Fruit fly (Drosophila melanogaster): ENCODE data around the gene slp2.

slp2 gene

DNA sequence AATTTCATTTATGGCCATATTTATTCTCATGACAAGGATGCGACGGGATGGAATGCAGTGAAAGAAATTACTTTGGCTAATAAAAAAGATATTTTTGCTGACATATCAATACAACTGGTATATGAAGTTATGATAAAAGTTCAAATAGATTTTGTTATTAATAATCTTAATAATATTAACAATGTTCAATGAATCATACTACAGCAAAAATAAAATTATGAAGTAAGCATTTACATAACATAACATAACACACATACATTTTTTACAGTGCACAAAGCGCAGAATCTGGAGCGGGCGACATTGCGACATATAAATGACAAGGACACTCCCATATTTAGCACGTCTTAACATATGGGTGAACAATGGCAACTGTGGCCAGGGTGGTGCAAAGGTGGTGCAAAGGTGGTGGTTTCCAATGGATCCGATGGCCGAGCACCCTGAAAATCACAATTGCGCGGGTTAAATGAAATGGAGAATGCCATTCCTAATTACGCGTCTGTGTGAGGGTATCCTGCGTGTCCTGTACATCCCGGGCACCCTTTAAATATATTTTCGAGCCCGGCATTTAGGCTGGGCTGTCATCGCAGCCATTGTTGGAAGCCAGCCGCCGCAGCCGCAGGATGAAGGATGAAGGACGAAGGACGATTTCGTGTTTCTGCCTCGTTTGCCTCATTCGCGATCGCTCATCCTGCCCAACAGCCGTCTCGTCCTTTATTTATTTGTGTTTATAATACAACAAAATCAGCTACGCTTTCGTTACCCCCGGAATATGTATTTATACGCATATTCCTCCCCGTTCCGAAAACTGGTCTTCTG is 8.5 kb downstream of the slp2 start:
- TF ChIP-seq CG8478 (optimal IDR thresholded peaks at IDR 0.05) (no peak), psq (optimal IDR thresholded peaks at IDR 0.05) (no peak), Dll (optimal IDR thresholded peaks at IDR 0.05) (no peak)

DNA sequence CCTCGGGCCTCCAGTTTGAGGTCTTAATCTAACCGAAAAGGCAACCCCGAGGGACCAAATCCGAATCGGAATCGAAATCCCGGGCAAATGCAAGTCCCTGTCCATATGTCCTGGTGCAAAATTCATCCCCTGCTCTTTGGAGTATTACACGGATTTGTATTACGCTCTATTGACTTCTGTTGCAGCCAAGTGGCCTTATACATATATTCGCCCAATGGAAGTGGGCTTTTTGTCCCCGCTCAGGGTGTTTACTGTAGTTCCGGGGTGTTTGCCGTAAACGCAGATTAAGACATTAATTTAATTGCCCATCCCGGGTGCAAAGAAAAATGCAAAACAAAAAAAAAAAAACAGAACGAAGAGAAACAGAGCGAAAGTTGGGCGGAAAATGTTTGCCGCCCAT is 9.9 kb downstream of the slp2 start:
- TF ChIP-seq EcR (GFP tag; optimal IDR thresholded peaks at IDR 0.05): no peak
- no peak for TF ChIP-seq psq (optimal IDR thresholded peaks at IDR 0.05)
- TF ChIP-seq CG8478 (optimal IDR thresholded peaks at IDR 0.05): no peak
- no peak for TF ChIP-seq pan (optimal IDR thresholded peaks at IDR 0.05)
- TF ChIP-seq usp (GFP tag; optimal IDR thresholded peaks at IDR 0.05): no peak
- TF ChIP-seq Dll (optimal IDR thresholded peaks at IDR 0.05): no peak

DNA sequence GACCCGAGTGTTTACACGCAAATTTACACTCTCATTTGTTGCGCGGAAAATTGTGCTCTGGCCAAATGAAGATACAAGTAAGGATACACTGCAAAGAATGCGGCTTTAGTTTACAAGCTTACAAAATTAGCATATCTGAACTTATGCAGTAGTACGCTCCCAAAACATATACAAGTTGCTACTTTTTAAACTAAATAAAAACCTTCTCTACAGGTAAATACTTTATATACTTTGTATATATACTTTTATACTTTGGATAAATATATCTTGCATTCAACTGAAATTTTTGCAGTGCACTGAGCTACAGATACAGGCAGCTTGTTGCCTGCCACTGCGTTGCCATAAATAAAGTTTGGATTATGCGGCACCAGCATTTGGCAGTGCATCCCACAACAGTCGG is 11.3 kb downstream of the slp2 start:
- no peak for TF ChIP-seq psq (optimal IDR thresholded peaks at IDR 0.05)
- no peak for TF ChIP-seq Dll (optimal IDR thresholded peaks at IDR 0.05)
- no peak for TF ChIP-seq CG8478 (optimal IDR thresholded peaks at IDR 0.05)
- TF ChIP-seq pan (optimal IDR thresholded peaks at IDR 0.05): no peak
- no peak for TF ChIP-seq usp (GFP tag; optimal IDR thresholded peaks at IDR 0.05)
- no peak for TF ChIP-seq EcR (GFP tag; optimal IDR thresholded peaks at IDR 0.05)

DNA sequence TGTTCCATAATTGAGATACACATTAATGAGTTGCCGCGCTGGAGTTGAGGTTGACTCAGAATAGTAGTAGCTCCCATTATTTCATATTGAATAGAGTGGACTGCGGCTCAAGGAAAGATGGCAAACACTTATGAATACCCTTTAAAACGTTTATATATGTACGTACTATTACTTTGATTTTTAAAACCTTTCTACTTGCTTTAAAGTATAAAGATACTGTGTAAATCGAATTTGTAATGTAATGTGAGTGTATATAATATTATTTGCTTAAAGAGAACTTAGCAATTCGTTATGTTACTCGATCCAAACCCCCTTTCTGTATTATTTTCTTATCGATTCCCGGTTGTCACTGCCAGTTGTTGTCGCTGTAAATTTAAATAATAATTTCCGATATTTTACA is 14.7 kb downstream of the slp2 start:
- TF ChIP-seq Dll (optimal IDR thresholded peaks at IDR 0.05): no peak
- no peak for TF ChIP-seq EcR (GFP tag; optimal IDR thresholded peaks at IDR 0.05)
- no peak for TF ChIP-seq pan (optimal IDR thresholded peaks at IDR 0.05)
- no peak for TF ChIP-seq usp (GFP tag; optimal IDR thresholded peaks at IDR 0.05)
- TF ChIP-seq CG8478 (optimal IDR thresholded peaks at IDR 0.05): no peak
- no peak for TF ChIP-seq psq (optimal IDR thresholded peaks at IDR 0.05)

DNA sequence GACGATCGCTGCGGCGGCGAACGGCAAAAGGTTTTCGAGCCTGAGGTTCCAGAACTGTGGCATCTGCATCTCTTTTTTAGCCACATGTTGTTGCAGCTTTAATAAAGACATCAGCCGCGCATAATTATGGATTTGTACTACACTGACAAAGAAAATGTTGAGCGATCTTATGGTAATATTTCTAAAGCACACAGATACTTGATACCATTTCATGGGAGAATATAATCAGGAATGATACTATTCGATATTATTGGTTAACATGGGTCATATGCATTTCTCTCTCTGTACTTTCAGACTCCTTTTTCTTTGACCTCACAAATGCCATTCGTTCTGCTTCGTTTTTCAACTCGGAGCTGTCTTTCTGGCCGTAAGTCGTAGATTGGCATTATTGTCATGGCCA is 15.5 kb downstream of the slp2 start:
- no peak for TF ChIP-seq Dll (optimal IDR thresholded peaks at IDR 0.05)
- no peak for TF ChIP-seq CG8478 (optimal IDR thresholded peaks at IDR 0.05)
- TF ChIP-seq psq (optimal IDR thresholded peaks at IDR 0.05): no peak
- no peak for TF ChIP-seq usp (GFP tag; optimal IDR thresholded peaks at IDR 0.05)
- no peak for TF ChIP-seq EcR (GFP tag; optimal IDR thresholded peaks at IDR 0.05)
- TF ChIP-seq pan (optimal IDR thresholded peaks at IDR 0.05): no peak

DNA sequence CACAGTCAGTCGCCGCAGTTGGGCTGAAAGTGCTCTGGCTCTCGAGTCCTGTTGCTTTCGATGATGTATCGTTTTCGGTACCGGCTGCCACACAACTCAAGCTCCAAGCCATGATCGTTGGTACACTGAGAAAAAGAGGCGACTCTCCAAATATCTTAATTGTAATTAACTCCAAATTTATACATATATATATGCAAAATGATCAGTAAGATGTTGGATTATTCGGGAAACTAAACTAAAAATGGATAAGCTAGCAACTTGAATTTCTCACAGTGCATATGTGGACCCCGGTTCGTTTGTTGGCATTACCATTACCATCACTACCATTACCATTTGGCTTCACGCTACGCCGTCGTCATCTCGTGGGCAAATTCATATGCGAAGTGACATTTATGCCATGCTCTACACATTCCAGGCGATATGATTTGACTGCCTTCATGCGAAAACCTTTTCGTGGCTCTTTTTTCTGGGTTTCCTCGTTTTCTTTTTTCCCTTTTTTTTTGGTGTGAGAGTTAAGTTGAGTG is 16.9 kb downstream of the slp2 start:
- TF ChIP-seq Dll (optimal IDR thresholded peaks at IDR 0.05) (no peak), EcR (GFP tag; optimal IDR thresholded peaks at IDR 0.05) (no peak), CG8478 (optimal IDR thresholded peaks at IDR 0.05) (no peak), pan (optimal IDR thresholded peaks at IDR 0.05) (no peak), psq (optimal IDR thresholded peaks at IDR 0.05) (no peak), usp (GFP tag; optimal IDR thresholded peaks at IDR 0.05) (no peak)

DNA sequence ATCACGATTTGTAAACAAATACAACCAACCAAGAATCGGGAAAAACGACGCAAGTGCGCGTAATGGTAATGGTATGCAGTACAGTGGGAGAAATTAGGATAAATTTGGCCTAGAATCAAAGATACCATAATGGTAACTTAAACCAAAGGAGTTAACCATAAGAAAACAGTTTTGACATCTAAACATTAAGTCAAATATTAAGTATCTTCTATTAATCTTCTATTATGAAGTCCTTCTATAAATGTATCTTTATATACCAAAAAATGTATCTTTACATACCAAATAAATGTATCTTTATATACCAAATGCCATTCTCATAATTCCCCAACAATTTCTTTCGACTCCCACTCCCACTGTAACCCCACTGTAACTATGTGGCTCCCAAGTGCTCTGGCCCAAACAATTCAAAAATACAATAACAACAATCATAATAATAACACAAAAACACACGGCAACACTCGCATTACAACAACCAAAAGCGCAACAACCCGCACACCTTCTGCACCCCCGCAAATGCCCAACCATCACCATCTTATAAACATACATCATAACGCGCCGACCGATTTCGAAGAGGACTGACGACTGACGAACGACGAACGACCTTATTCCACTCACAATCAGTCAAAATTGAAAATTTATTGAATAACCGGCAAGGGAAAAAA is 19.0 kb downstream of the slp2 start:
- TF ChIP-seq EcR (GFP tag; optimal IDR thresholded peaks at IDR 0.05): no peak
- TF ChIP-seq usp (GFP tag; optimal IDR thresholded peaks at IDR 0.05): no peak
- no peak for TF ChIP-seq pan (optimal IDR thresholded peaks at IDR 0.05)
- no peak for TF ChIP-seq Dll (optimal IDR thresholded peaks at IDR 0.05)
- no peak for TF ChIP-seq CG8478 (optimal IDR thresholded peaks at IDR 0.05)
- TF ChIP-seq psq (optimal IDR thresholded peaks at IDR 0.05): no peak

DNA sequence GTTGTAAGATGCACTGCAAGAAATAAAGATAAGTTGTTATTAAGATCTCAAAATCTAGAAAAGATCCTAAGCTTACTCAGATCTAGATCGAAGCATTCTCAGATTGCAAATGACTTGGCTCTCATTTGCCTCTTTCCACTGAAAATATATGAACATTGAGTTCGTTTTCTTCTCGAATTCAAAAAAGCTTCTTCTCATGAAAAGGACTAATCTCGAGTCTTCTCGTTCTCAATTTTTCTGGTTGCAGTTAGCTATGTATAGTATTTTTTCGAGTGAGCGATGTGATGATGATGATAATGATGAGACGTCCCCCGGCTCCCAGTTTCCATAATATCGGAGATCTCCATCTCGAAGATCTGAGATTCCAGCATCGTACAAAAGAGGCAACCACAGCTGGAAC is 19.7 kb downstream of the slp2 start:
- no peak for TF ChIP-seq EcR (GFP tag; optimal IDR thresholded peaks at IDR 0.05)
- no peak for TF ChIP-seq Dll (optimal IDR thresholded peaks at IDR 0.05)
- TF ChIP-seq psq (optimal IDR thresholded peaks at IDR 0.05): no peak
- TF ChIP-seq usp (GFP tag; optimal IDR thresholded peaks at IDR 0.05): no peak
- no peak for TF ChIP-seq CG8478 (optimal IDR thresholded peaks at IDR 0.05)
- no peak for TF ChIP-seq pan (optimal IDR thresholded peaks at IDR 0.05)

DNA sequence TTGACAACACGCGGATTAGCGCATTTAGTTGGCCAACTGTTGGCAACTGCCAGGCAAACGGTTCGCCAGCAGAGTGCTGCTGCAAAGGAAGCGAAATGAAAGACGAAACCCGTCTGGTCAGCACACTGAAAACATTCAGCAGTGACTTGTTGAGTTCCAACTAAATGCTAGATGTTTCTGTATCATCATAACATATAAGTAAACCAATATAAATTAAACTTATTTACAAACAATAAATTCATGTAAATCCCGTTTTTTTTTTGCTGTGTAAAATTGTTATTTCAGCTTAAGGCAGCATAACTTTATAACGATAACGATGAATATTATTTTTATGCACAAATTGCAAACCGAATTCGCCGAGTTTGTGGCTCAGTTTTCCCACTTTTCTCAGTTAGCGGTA is 21.5 kb downstream of the slp2 start:
- no peak for TF ChIP-seq Dll (optimal IDR thresholded peaks at IDR 0.05)
- no peak for TF ChIP-seq pan (optimal IDR thresholded peaks at IDR 0.05)

DNA sequence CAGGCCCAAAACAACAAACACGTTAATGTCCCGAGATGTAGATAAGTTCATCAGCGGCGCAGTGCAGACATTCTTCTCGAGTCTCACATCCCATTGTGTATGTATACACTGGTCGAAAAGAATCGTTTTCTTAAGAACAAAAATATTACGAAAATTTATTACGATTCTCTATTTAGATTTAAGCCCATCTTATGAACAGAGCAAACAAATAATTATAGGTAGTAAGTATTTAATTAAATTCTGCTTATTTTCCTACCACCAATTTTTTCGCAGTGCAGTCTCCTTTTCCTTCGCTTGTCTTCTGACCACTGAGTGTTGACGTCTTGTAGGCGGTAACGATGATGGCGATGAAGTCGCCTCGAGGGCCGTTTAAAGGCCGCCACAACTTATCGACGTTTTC is 24.7 kb downstream of the slp2 start:
- TF ChIP-seq CG8478 (optimal IDR thresholded peaks at IDR 0.05) (no peak), EcR (GFP tag; optimal IDR thresholded peaks at IDR 0.05) (no peak), usp (GFP tag; optimal IDR thresholded peaks at IDR 0.05) (no peak), Dll (optimal IDR thresholded peaks at IDR 0.05) (no peak), pan (optimal IDR thresholded peaks at IDR 0.05) (no peak), psq (optimal IDR thresholded peaks at IDR 0.05) (no peak)

DNA sequence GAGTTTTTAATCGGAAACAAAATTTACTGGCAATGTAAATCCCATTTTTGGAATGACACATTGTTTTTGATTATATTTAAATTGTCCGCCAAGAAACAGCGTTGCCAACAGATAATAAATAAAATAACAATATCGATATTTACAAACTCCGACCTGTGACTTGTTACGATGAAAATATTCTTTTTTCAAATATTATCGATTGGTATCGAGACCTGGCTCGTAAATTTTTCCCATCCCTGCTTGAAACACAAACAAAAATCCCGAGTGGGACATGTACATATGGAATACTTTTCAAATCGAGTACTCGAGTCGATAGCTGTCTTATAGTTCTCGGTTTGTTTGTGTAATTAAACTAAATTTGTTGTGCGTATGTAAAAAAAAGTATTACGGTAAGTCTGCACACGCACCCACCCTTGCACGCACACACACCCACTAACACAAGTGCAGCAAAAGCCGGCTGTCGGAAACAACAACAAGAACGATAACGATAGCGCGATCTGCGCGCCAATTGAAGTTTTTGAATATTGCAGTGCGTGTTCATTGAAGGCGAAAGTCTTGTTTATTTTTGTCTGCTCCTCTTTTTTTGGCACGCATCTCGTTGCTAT is 25.9 kb downstream of the slp2 start, which contains the start of gene TTLL4B:
TSS of gene TTLL4B (plus strand) at position 232 of the 605 bp plus-strand sequence.
- TF ChIP-seq usp (GFP tag; optimal IDR thresholded peaks at IDR 0.05): no peak
- TF ChIP-seq CG8478 (optimal IDR thresholded peaks at IDR 0.05): no peak
- no peak for TF ChIP-seq EcR (GFP tag; optimal IDR thresholded peaks at IDR 0.05)
- no peak for TF ChIP-seq pan (optimal IDR thresholded peaks at IDR 0.05)
- no peak for TF ChIP-seq Dll (optimal IDR thresholded peaks at IDR 0.05)
- no peak for TF ChIP-seq psq (optimal IDR thresholded peaks at IDR 0.05)

DNA sequence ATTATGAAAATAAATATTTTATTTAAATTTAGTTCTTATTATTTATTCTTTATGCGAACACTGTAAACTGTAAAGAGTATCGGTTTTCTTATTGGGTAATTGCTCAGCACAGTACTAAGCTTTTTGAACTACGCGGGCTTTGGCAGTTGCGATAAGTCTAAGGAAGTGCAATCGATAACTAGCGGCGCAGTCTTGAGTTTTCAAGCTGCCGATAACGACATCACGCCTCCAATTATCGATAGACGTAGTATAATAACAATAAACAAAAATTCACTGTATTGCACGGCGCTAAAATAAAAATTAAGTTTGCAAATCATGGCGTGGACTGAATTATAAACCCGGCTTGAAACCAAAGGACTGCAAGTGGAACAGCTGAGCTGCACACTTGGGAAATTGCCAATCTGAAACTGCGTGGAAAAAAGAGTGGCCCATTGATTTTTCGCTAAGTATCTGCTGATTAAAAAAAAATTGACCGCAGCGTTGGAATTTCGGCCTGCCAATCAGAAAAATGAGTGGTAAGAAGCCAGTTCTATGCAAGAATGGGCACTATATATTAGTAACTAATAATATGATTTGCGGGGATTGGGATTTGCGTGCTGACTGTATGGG is 30.9 kb downstream of the slp2 start, which contains the start of gene Cep97:
TSS of gene Cep97 (plus strand) at position 224 of the 609 bp plus-strand sequence.
- TF ChIP-seq psq (optimal IDR thresholded peaks at IDR 0.05): no peak
- TF ChIP-seq Dll (optimal IDR thresholded peaks at IDR 0.05): no peak
- TF ChIP-seq EcR (GFP tag; optimal IDR thresholded peaks at IDR 0.05): no peak
- TF ChIP-seq pan (optimal IDR thresholded peaks at IDR 0.05): no peak
- no peak for TF ChIP-seq CG8478 (optimal IDR thresholded peaks at IDR 0.05)
- no peak for TF ChIP-seq usp (GFP tag; optimal IDR thresholded peaks at IDR 0.05)
